Worm (Caenorhabditis elegans) whole organism, L3 larva: ENCODE results near the gene cnc-10.

Experiments
- elt-3 ChIP-seq, 3 experiments: fragments of 150-350 bp in 1 of 3; sonication (generic microtip) in 2 of 3; optimal IDR thresholded peaks; 2 replicates in 2 of 3; 4 replicates in 1 of 3; lab custom pipeline; 2014 to 2017; ENCODE audit warnings: missing biosample characterization in 3 of 3, missing genetic modification characterization in 3 of 3
- fkh-10 ChIP-seq: sonication (generic microtip); optimal IDR thresholded peaks from 2 replicates; lab custom pipeline; 2017; ENCODE audit warnings: missing biosample characterization, missing genetic modification reagents, missing genetic modification characterization
- lin-39 ChIP-seq: fragments of 150-350 bp; optimal IDR thresholded peaks from 2 replicates; lab custom pipeline; 2018; ENCODE audit warnings: missing biosample characterization, missing genetic modification reagents, missing genetic modification characterization
- nhr-12 ChIP-seq: fragments of 150-350 bp; optimal IDR thresholded peaks from 2 replicates; lab custom pipeline; 2014; ENCODE audit warnings: missing biosample characterization, missing genetic modification characterization
- nhr-237 ChIP-seq: fragments of 150-350 bp; optimal IDR thresholded peaks from 2 replicates; lab custom pipeline; 2014; ENCODE audit warnings: missing biosample characterization, missing genetic modification characterization
- nhr-28 ChIP-seq: fragments of 150-350 bp; optimal IDR thresholded peaks from 2 replicates; lab custom pipeline; 2014; ENCODE audit warnings: missing biosample characterization, missing genetic modification characterization
- nhr-43 ChIP-seq: sonication (generic microtip); optimal IDR thresholded peaks from 2 replicates; lab custom pipeline; 2016; ENCODE audit warnings: mild to moderate bottlenecking, missing genetic modification characterization, missing compliant biosample characterization; ENCODE audit not compliant: poor library complexity, severe bottlenecking
- pha-4 ChIP-seq: fragments of 150-350 bp; optimal IDR thresholded peaks from 2 replicates; lab custom pipeline; 2014; ENCODE audit warnings: missing biosample characterization, missing genetic modification reagents, missing genetic modification characterization
- snpc-4 ChIP-seq: fragments of 150-350 bp; optimal IDR thresholded peaks from 2 replicates; lab custom pipeline; 2014; ENCODE audit warnings: missing biosample characterization, missing genetic modification characterization
- unc-62 ChIP-seq: fragments of 150-350 bp; sonication (generic microtip); optimal IDR thresholded peaks from 4 replicates; lab custom pipeline; 2014; ENCODE audit warnings: missing biosample characterization, missing genetic modification reagents, missing genetic modification characterization

DNA sequence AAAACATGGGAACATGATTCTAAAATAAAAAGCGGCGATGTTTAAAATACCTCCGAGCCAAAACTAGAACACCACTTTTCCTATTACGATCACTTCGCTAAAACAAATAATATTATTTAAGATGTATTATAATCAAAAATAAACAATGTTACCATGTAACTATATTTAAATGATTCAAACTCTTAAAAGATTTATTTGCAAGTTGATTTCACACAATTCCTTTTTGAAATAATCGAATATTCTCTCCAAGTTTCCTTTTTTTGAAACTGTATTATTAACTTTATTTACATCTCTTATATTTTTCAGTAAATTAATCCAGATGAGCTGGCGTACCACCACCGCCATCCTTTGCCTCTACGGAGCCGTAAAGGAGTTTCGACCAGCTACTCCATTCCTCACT lies 41.8 kb upstream of the cnc-10 start, which contains the start of gene folt-1:
- no peak for TF ChIP-seq snpc-4
- TF ChIP-seq lin-39 (tag; lab: Kevin White, UChicago) = no peak
- no peak for TF ChIP-seq unc-62 (GFP tag; lab: Kevin White, UChicago)
- TF ChIP-seq fkh-10 (GFP tag; lab: Kevin White, UChicago) = no peak
- TF ChIP-seq nhr-237 (tag; lab: Kevin White, UChicago) = no peak
- TF ChIP-seq nhr-12 = no peak
- no peak for TF ChIP-seq nhr-43 (tag; lab: Kevin White, UChicago)
- no peak for TF ChIP-seq elt-3 (tag; optimal IDR thresholded peaks at IDR 0.05; lab: Kevin White, UChicago)
- no peak for TF ChIP-seq nhr-28 (tag; lab: Kevin White, UChicago)
- no peak for TF ChIP-seq pha-4 (tag; lab: Kevin White, UChicago)
